Worm (Caenorhabditis elegans): ENCODE measurements around the gene ttr-57.
"Not testable (repeated sequence)": the region's sequence is repeated elsewhere in the genome, so short reads cannot be mapped to it uniquely, and the experiment has no call there.

The ttr-57 gene

ce11 chrV:20604606-20605155 lies at the start of gene ttr-57:
Gene ttr-57 (plus strand): TSS chrV:20605105.
- TF ChIP-seq unc-62 (GFP tag; optimal IDR thresholded peaks at IDR 0.05): no peak

ce11 chrV:20555120-20555519 lies 49.8 kb upstream of the ttr-57 start, which contains the start of gene Y38H6C.21:
Gene Y38H6C.21 (minus strand): TSS chrV:20555267.
- TF ChIP-seq unc-62 (GFP tag; optimal IDR thresholded peaks at IDR 0.05): no peak

ce11 chrV:20556260-20556659 lies 48.6 kb upstream of the ttr-57 start, which contains the start of gene Y38H6C.23:
Gene Y38H6C.23 (minus strand): TSS chrV:20556360.
- TF ChIP-seq unc-62 (GFP tag; optimal IDR thresholded peaks at IDR 0.05): no peak

ce11 chrV:20558270-20558669 lies 46.6 kb upstream of the ttr-57 start, which contains the start of gene abf-4:
Gene abf-4 (minus strand): TSS chrV:20558370.
- TF ChIP-seq unc-62 (GFP tag; optimal IDR thresholded peaks at IDR 0.05): no peak

ce11 chrV:20561795-20562194 lies 43.1 kb upstream of the ttr-57 start, which contains the start of gene F26F2.1:
Gene F26F2.1 (minus strand): TSS chrV:20561895.
- TF ChIP-seq unc-62 (GFP tag; optimal IDR thresholded peaks at IDR 0.05): no peak

ce11 chrV:20564054-20564453 lies 40.9 kb upstream of the ttr-57 start, which contains the start of gene F26F2.13:
Gene F26F2.13 (plus strand): TSS chrV:20564354.
- TF ChIP-seq unc-62 (GFP tag; optimal IDR thresholded peaks at IDR 0.05): not testable (repeated sequence)

- TF ChIP-seq unc-62 (GFP tag; optimal IDR thresholded peaks at IDR 0.05): no peak
These were observed 38.5 kb upstream of the ttr-57 start, which contains the start of gene F26F2.3 for ce11 chrV:20566454-20566853. Gene F26F2.3 (minus strand): TSS chrV:20566554.

- TF ChIP-seq unc-62 (GFP tag; optimal IDR thresholded peaks at IDR 0.05): not testable (repeated sequence)
These were observed 35.9 kb upstream of the ttr-57 start, which contains the start of gene F26F2.4 for ce11 chrV:20568995-20569394. Gene F26F2.4 (plus strand): TSS chrV:20569295.

ce11 chrV:20573392-20573791 lies 31.5 kb upstream of the ttr-57 start, which contains the start of gene F26F2.5:
Gene F26F2.5 (plus strand): TSS chrV:20573692.
- no peak for TF ChIP-seq unc-62 (GFP tag; optimal IDR thresholded peaks at IDR 0.05)

- no peak for TF ChIP-seq unc-62 (GFP tag; optimal IDR thresholded peaks at IDR 0.05)
These were observed 30.6 kb upstream of the ttr-57 start, which contains the start of gene clec-263 for ce11 chrV:20574314-20574713. Gene clec-263 (plus strand): TSS chrV:20574614.

- TF ChIP-seq unc-62 (GFP tag; optimal IDR thresholded peaks at IDR 0.05): no peak
These were observed 30.0 kb upstream of the ttr-57 start for ce11 chrV:20574872-20575271.

- no peak for TF ChIP-seq unc-62 (GFP tag; optimal IDR thresholded peaks at IDR 0.05)
These were observed 25.4 kb upstream of the ttr-57 start, which contains the start of gene F26F2.8 for ce11 chrV:20579534-20579933. Gene F26F2.8 (plus strand): TSS chrV:20579546.

ce11 chrV:20580511-20581040 lies 24.3 kb upstream of the ttr-57 start, which contains the start of gene F26F2.7:
Gene F26F2.7 (plus strand): TSS chrV:20580990.
- TF ChIP-seq unc-62 (GFP tag; optimal IDR thresholded peaks at IDR 0.05): no peak

- TF ChIP-seq unc-62 (GFP tag; optimal IDR thresholded peaks at IDR 0.05): no peak
These were observed 10.2 kb upstream of the ttr-57 start, which contains the start of gene F26F2.10 for ce11 chrV:20594746-20595145. Gene F26F2.10 (minus strand): TSS chrV:20594846.

ce11 chrV:20595653-20596052 lies 9.3 kb upstream of the ttr-57 start, which contains the start of gene F26F2.11:
Gene F26F2.11 (minus strand): TSS chrV:20595753.
- no peak for TF ChIP-seq unc-62 (GFP tag; optimal IDR thresholded peaks at IDR 0.05)

ce11 chrV:20597076-20597475 lies 7.8 kb upstream of the ttr-57 start, which contains the start of gene F46B3.1:
Gene F46B3.1 (minus strand): TSS chrV:20597176.
- no peak for TF ChIP-seq unc-62 (GFP tag; optimal IDR thresholded peaks at IDR 0.05)

- TF ChIP-seq unc-62 (GFP tag; optimal IDR thresholded peaks at IDR 0.05): no peak
These were observed 5.1 kb upstream of the ttr-57 start, which contains the start of gene col-163 for ce11 chrV:20599795-20600194. Gene col-163 (plus strand): TSS chrV:20600095.
